Worm (Caenorhabditis elegans): ENCODE results near the gene W04E12.4.

DNA sequence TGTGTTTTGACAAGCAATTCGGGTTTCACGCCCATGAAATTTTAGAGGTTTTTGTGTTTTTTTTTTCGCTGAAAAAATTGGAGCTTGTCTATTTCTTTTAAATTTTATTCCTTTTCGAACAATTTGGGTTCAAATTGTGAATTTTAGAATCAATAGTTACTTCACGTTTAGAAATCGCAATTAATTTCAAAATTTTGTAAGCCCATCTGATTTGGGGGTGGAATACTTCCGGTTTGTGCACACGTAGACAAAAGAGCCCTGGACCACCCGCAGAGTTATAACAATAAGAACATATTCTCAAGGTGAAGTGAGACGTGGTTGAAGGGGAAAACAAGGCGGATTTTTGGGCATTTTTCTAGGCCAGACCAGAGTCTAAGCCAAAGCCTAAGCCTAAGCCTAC lies 24.2 kb upstream of the W04E12.4 start, which contains the start of gene Y116F11A.6:
- TF ChIP-seq unc-39 (tag; optimal IDR thresholded peaks at IDR 0.05), result no peak
- TF ChIP-seq zag-1 (tag; optimal IDR thresholded peaks at IDR 0.05), result no peak
- no peak for TF ChIP-seq daf-12 (tag; optimal IDR thresholded peaks at IDR 0.05)
- no peak for TF ChIP-seq nhr-237 (tag; optimal IDR thresholded peaks at IDR 0.05)
- no peak for TF ChIP-seq snpc-4 (tag; optimal IDR thresholded peaks at IDR 0.05)
- no peak for TF ChIP-seq aly-2 (tag; optimal IDR thresholded peaks at IDR 0.05)
- TF ChIP-seq nfya-1 (tag; optimal IDR thresholded peaks at IDR 0.05; ENCODE audit: insufficient read depth), result no peak
- no peak for TF ChIP-seq nhr-23 (tag; optimal IDR thresholded peaks at IDR 0.05)
